Worm (Caenorhabditis elegans): Measurements from ENCODE around the gene nlt-1.
"Not testable (repeated sequence)": the region's sequence is repeated elsewhere in the genome, so short reads cannot be mapped to it uniquely, and the experiment has no call there.

Gene nlt-1

ce11 chrII:10008552-10008951 is 7.6 kb upstream of the nlt-1 start:
- TF ChIP-seq ztf-18 (tag; optimal IDR thresholded peaks at IDR 0.05) (no peak), ceh-58 (GFP tag; IDR thresholded peaks at IDR 0.05) (no peak), tbp1 (GFP tag; optimal IDR thresholded peaks at IDR 0.05) (no peak), lin-54 (GFP tag; optimal IDR thresholded peaks at IDR 0.05) (no peak), F33H1.4 (GFP tag; IDR thresholded peaks at IDR 0.05) (no peak), Y53F4B.3 (GFP tag; IDR thresholded peaks at IDR 0.05) (no peak), sdz-38 (tag; optimal IDR thresholded peaks at IDR 0.05) (no peak), bed-2 (GFP tag; IDR thresholded peaks at IDR 0.05) (no peak), atf-7 (tag; optimal IDR thresholded peaks at IDR 0.05) (no peak), ama-1 (optimal IDR thresholded peaks at IDR 0.05) (no peak), ama-1 (GFP tag; optimal IDR thresholded peaks at IDR 0.05) (no peak), Y79H2A.3 (GFP tag; conservative IDR thresholded peaks at IDR 0.05) (no peak), F55B11.4 (tag; optimal IDR thresholded peaks at IDR 0.05; ENCODE audit: borderline replicate concordance, insufficient read depth) (no peak), hmg-1.2 (GFP tag; IDR thresholded peaks at IDR 0.05) (no peak)

DNA sequence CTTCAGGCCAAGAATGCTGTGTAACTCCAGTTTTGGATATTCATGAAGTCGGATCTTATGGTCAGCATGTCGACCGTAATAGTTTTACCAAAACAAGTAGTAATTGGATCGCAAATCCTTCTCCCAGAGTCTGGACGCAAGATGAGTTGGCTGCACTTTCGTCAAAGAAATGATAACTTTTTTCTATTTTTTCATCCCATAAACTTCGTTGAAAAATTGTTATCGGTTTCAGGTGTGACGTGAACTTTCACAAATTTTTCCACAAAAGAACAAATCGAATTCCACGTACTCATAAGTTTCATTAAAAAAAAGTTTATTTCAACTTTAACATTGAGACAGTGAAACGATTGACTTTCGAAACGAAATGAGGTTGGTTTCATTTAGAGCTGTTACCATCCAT is 7.0 kb upstream of the nlt-1 start, which contains the start of gene ZK892.5:
ZK892.5 (plus strand) TSS at position 301 of the 400 bp plus-strand sequence.
- TF ChIP-seq lsl-1 (GFP tag; optimal IDR thresholded peaks at IDR 0.05) (no peak), ztf-6 (GFP tag; IDR thresholded peaks at IDR 0.05) (no peak), lag-1 (GFP tag; IDR thresholded peaks at IDR 0.05) (no peak), nhr-179 (tag; optimal IDR thresholded peaks at IDR 0.05) (no peak), sptf-2 (GFP tag; optimal IDR thresholded peaks at IDR 0.05) (no peak), hmg-1.2 (GFP tag; IDR thresholded peaks at IDR 0.05) (no peak), ets-4 (GFP tag; optimal IDR thresholded peaks at IDR 0.05) (no peak), B0019.2 (GFP tag; conservative IDR thresholded peaks at IDR 0.05) (no peak), hrde-1 (tag; optimal IDR thresholded peaks at IDR 0.05; ENCODE audit: borderline replicate concordance) (no peak)

DNA sequence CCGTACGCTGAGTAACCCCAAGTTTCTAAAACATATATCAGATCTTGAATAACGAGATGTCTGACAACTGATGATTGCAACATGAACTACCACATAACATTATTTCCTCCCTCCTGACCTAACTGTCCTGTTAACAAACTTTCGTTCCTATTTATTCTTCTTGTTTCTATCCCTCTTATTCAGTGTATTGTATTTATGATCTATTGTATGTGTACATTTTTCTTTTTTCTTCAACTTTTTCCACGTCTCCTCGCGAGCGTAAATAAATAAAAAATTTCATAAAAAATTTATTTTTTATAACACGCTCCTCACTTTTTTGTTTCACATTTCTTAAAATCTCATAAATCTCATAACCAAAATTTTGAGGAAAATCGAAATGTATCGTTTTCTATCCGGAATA is 5.3 kb upstream of the nlt-1 start, which contains the start of gene ZK892.4:
ZK892.4 (plus strand) TSS at position 301 of the 400 bp plus-strand sequence.
- not testable (repeated sequence) for TF ChIP-seq mxl-1 (tag; optimal IDR thresholded peaks at IDR 0.05); snpc-1.3 (tag; optimal IDR thresholded peaks at IDR 0.05; ENCODE audit: insufficient read depth); ccch-3 (GFP tag; optimal IDR thresholded peaks at IDR 0.05)

- no peak for TF ChIP-seq nhr-120 (GFP tag; IDR thresholded peaks at IDR 0.05)
- no peak for TF ChIP-seq C17E4.6 (GFP tag; IDR thresholded peaks at IDR 0.05)
- TF ChIP-seq F23B12.7 (tag; optimal IDR thresholded peaks at IDR 0.05; ENCODE audit: insufficient read depth): no peak
- no peak for TF ChIP-seq nhr-90 (tag; optimal IDR thresholded peaks at IDR 0.05)
- TF ChIP-seq ztf-3 (GFP tag; optimal IDR thresholded peaks at IDR 0.05): no peak
- TF ChIP-seq Y56A3A.18 (GFP tag; IDR thresholded peaks at IDR 0.05): no peak
- no peak for TF ChIP-seq him-1 (tag; optimal IDR thresholded peaks at IDR 0.05)
- no peak for TF ChIP-seq hsf-1 (GFP tag; IDR thresholded peaks at IDR 0.05)
- TF ChIP-seq ceh-58 (GFP tag; IDR thresholded peaks at IDR 0.05): no peak
- TF ChIP-seq nfyb-1 (GFP tag; IDR thresholded peaks at IDR 0.05): no peak
- TF ChIP-seq F55B11.4 (tag; optimal IDR thresholded peaks at IDR 0.05; ENCODE audit: borderline replicate concordance, insufficient read depth): no peak
- no peak for TF ChIP-seq nhr-27 (tag; optimal IDR thresholded peaks at IDR 0.05)
- no peak for TF ChIP-seq T26A5.8 (tag; optimal IDR thresholded peaks at IDR 0.05)
- TF ChIP-seq F57A8.1 (GFP tag; optimal IDR thresholded peaks at IDR 0.05): no peak
These were observed 604 bp upstream of the nlt-1 start, which contains the start of gene ZK892.3 for ce11 chrII:10001546-10001945. ZK892.3 (plus strand) TSS chrII:10001846.
